Worm (Caenorhabditis elegans) whole organism, L1 larva: Measurements from ENCODE around the gene rhi-1.

Experiments
- C04F5.9 ChIP-seq: sonication (generic microtip); optimal IDR thresholded peaks from 2 replicates; lab custom pipeline; 2016; ENCODE audit warnings: missing genetic modification characterization, missing compliant biosample characterization
- C34B4.2 ChIP-seq: sonication (generic microtip); optimal IDR thresholded peaks from 2 replicates; lab custom pipeline; 2017; ENCODE audit warnings: mild to moderate bottlenecking, missing genetic modification characterization, missing compliant biosample characterization
- F16B12.6 ChIP-seq: fragments of 150-350 bp; optimal IDR thresholded peaks from 2 replicates; lab custom pipeline; 2014; ENCODE audit warnings: missing biosample characterization, missing genetic modification characterization
- Y116A8C.19 ChIP-seq: sonication (generic microtip); optimal IDR thresholded peaks from 2 replicates; lab custom pipeline; 2016; ENCODE audit warnings: missing compliant biosample characterization, missing genetic modification characterization, borderline replicate concordance
- aha-1 ChIP-seq: fragments of 150-350 bp; optimal IDR thresholded peaks from 2 replicates; lab custom pipeline; 2014; ENCODE audit warnings: missing biosample characterization, missing genetic modification characterization
- alr-1 ChIP-seq: fragments of 200-800 bp; sonication (Bioruptor generic); optimal IDR thresholded peaks from 2 replicates; lab custom pipeline; 2018; ENCODE audit warnings: borderline replicate concordance, mild to moderate bottlenecking, missing genetic modification characterization, missing compliant biosample characterization
- ama-1 ChIP-seq: fragments of 150-350 bp; optimal IDR thresholded peaks from 2 replicates; lab custom pipeline; 2014
- blmp-1 ChIP-seq: fragments of 150-350 bp; optimal IDR thresholded peaks from 2 replicates; lab custom pipeline; 2014; ENCODE audit warnings: missing biosample characterization, missing genetic modification characterization
- ceh-63 ChIP-seq: fragments of 200-800 bp; sonication (Bioruptor generic); optimal IDR thresholded peaks from 2 replicates; lab custom pipeline; 2018; ENCODE audit warnings: mild to moderate bottlenecking, missing genetic modification characterization, missing compliant biosample characterization
- ceh-88 ChIP-seq: fragments of 200-800 bp; sonication (Bioruptor generic); IDR thresholded peaks from 2 replicates; pipeline ENCODE4 v1.3.6; 2022; ENCODE audit warnings: missing genetic modification characterization, missing compliant biosample characterization
- ceh-90 ChIP-seq: sonication (generic microtip); optimal IDR thresholded peaks from 2 replicates; lab custom pipeline; 2016; ENCODE audit warnings: missing genetic modification characterization, missing compliant biosample characterization
- dsc-1 ChIP-seq: sonication (generic microtip); optimal IDR thresholded peaks from 2 replicates; lab custom pipeline; 2016; ENCODE audit warnings: mild to moderate bottlenecking, missing genetic modification characterization, missing compliant biosample characterization
- efl-3 ChIP-seq: fragments of 200-800 bp; sonication (Bioruptor generic); optimal IDR thresholded peaks from 2 replicates; lab custom pipeline; 2018; ENCODE audit warnings: mild to moderate bottlenecking, missing genetic modification characterization, missing compliant biosample characterization
- egl-13 ChIP-seq: sonication (generic microtip); optimal IDR thresholded peaks from 2 replicates; lab custom pipeline; 2016; ENCODE audit warnings: missing genotype, missing genetic modification reagents, missing genetic modification characterization, missing compliant biosample characterization
- elt-2 ChIP-seq: sonication (generic microtip); optimal IDR thresholded peaks from 2 replicates; lab custom pipeline; 2016; ENCODE audit warnings: missing genetic modification characterization, mild to moderate bottlenecking, inconsistent platforms, missing compliant biosample characterization, missing genetic modification reagents
- elt-3 ChIP-seq, 6 experiments: fragments of 150-350 bp in 1 of 6; sonication (generic microtip); optimal IDR thresholded peaks; 2 replicates each; lab custom pipeline; 2017 to 2018; ENCODE audit warnings: missing biosample characterization in 6 of 6, missing genetic modification characterization in 6 of 6, inconsistent platforms in 1 of 6
- ets-5 ChIP-seq: fragments of 200-800 bp; sonication (Bioruptor generic); IDR thresholded peaks from 2 replicates; pipeline ENCODE4 v1.3.6; 2022; ENCODE audit warnings: missing genetic modification characterization, missing compliant biosample characterization
- fkh-10 ChIP-seq: sonication (generic microtip); optimal IDR thresholded peaks from 2 replicates; lab custom pipeline; 2017; ENCODE audit warnings: missing biosample characterization, missing genetic modification reagents, missing genetic modification characterization
- fkh-4 ChIP-seq: sonication (generic microtip); optimal IDR thresholded peaks from 2 replicates; lab custom pipeline; 2016; ENCODE audit warnings: missing compliant biosample characterization, missing genetic modification characterization, borderline replicate concordance
- fkh-8 ChIP-seq: sonication (generic microtip); optimal IDR thresholded peaks from 2 replicates; lab custom pipeline; 2016; ENCODE audit warnings: mild to moderate bottlenecking, missing genetic modification characterization, missing compliant biosample characterization
- fos-1 ChIP-seq: fragments of 150-350 bp; optimal IDR thresholded peaks from 2 replicates; lab custom pipeline; 2014; ENCODE audit warnings: missing biosample characterization, missing genetic modification characterization
- grh-1 ChIP-seq: fragments of 200-800 bp; sonication (Bioruptor generic); IDR thresholded peaks from 2 replicates; pipeline ENCODE4 v1.3.6; 2022; ENCODE audit warnings: missing genetic modification reagents, missing genetic modification characterization, missing compliant biosample characterization
- hlh-17 ChIP-seq: fragments of 200-800 bp; sonication (Bioruptor generic); optimal IDR thresholded peaks from 2 replicates; lab custom pipeline; 2018; ENCODE audit warnings: missing genetic modification characterization, mild to moderate bottlenecking, missing compliant biosample characterization, moderate library complexity, borderline replicate concordance
- jun-1 ChIP-seq: fragments of 150-350 bp; optimal IDR thresholded peaks from 2 replicates; lab custom pipeline; 2014; ENCODE audit warnings: missing biosample characterization, missing genetic modification reagents, missing genetic modification characterization
- lin-14 ChIP-seq: fragments of 200-800 bp; sonication (Bioruptor generic); optimal IDR thresholded peaks from 2 replicates; lab custom pipeline; 2018; ENCODE audit warnings: mild to moderate bottlenecking, missing genetic modification characterization, moderate library complexity, missing compliant biosample characterization
- lin-15B ChIP-seq: fragments of 150-350 bp; sonication (generic microtip); optimal IDR thresholded peaks from 3 replicates; lab custom pipeline; 2014; ENCODE audit warnings: missing biosample characterization, missing genetic modification characterization
- lin-35 ChIP-seq, 2 experiments: fragments of 150-350 bp; optimal IDR thresholded peaks; 2 replicates each; lab custom pipeline; 2014; ENCODE audit warnings: missing biosample characterization in 2 of 2, missing genetic modification characterization in 2 of 2, missing genetic modification reagents in 2 of 2
- lsy-2 ChIP-seq, 2 experiments: fragments of 150-350 bp; optimal IDR thresholded peaks; 2 replicates each; lab custom pipeline; 2014; ENCODE audit warnings: missing biosample characterization in 2 of 2, missing genetic modification characterization in 2 of 2
- mab-9 ChIP-seq: fragments of 200-800 bp; sonication (Bioruptor generic); IDR thresholded peaks from 2 replicates; pipeline ENCODE4 v1.3.6; 2022; ENCODE audit warnings: missing genetic modification reagents, missing genetic modification characterization, missing compliant biosample characterization
- nhr-12 ChIP-seq: sonication (generic microtip); optimal IDR thresholded peaks from 2 replicates; lab custom pipeline; 2017; ENCODE audit warnings: missing biosample characterization, missing genetic modification characterization
- nhr-19 ChIP-seq: fragments of 200-800 bp; sonication (Bioruptor generic); conservative IDR thresholded peaks from 2 replicates; pipeline ENCODE4 v1.3.6; 2022; ENCODE audit warnings: missing genetic modification characterization, missing compliant biosample characterization
- nhr-20 ChIP-seq: sonication (generic microtip); optimal IDR thresholded peaks from 2 replicates; lab custom pipeline; 2016; ENCODE audit warnings: mild to moderate bottlenecking, missing genetic modification characterization, missing compliant biosample characterization
- nhr-237 ChIP-seq: fragments of 150-350 bp; optimal IDR thresholded peaks from 2 replicates; lab custom pipeline; 2014; ENCODE audit warnings: missing biosample characterization, missing genetic modification characterization
- nhr-47 ChIP-seq: sonication (generic microtip); optimal IDR thresholded peaks from 2 replicates; lab custom pipeline; 2016; ENCODE audit warnings: mild to moderate bottlenecking, missing genetic modification characterization, moderate library complexity, missing compliant biosample characterization
- nhr-76 ChIP-seq: sonication (generic microtip); optimal IDR thresholded peaks from 2 replicates; lab custom pipeline; 2017; ENCODE audit warnings: missing biosample characterization, missing genetic modification characterization
- nhr-77 ChIP-seq: fragments of 150-350 bp; optimal IDR thresholded peaks from 2 replicates; lab custom pipeline; 2014; ENCODE audit warnings: missing biosample characterization, missing genetic modification characterization
- nhr-84 ChIP-seq: sonication (generic microtip); optimal IDR thresholded peaks from 2 replicates; lab custom pipeline; 2017; ENCODE audit warnings: missing biosample characterization, missing genetic modification characterization
- nhr-90 ChIP-seq: sonication (generic microtip); optimal IDR thresholded peaks from 2 replicates; lab custom pipeline; 2016; ENCODE audit warnings: mild to moderate bottlenecking, missing genetic modification characterization, missing compliant biosample characterization; ENCODE audit not compliant: poor library complexity
- pqm-1 ChIP-seq: sonication (generic microtip); optimal IDR thresholded peaks from 3 replicates; lab custom pipeline; 2017; ENCODE audit warnings: missing biosample characterization, missing genetic modification characterization
- snpc-4 ChIP-seq: fragments of 150-350 bp; optimal IDR thresholded peaks from 2 replicates; lab custom pipeline; 2014; ENCODE audit warnings: missing biosample characterization, missing genetic modification characterization
- snu-23 ChIP-seq: sonication (generic microtip); optimal IDR thresholded peaks from 2 replicates; lab custom pipeline; 2016; ENCODE audit warnings: missing genetic modification characterization, missing compliant biosample characterization
- sptf-1 ChIP-seq: fragments of 150-350 bp; optimal IDR thresholded peaks from 2 replicates; lab custom pipeline; 2014; ENCODE audit warnings: missing biosample characterization, missing genetic modification characterization
- tbx-2 ChIP-seq: sonication (generic microtip); optimal IDR thresholded peaks from 2 replicates; lab custom pipeline; 2016; ENCODE audit warnings: missing genetic modification characterization, missing compliant biosample characterization
- unc-130 ChIP-seq: fragments of 150-350 bp; optimal IDR thresholded peaks from 2 replicates; lab custom pipeline; 2017; ENCODE audit warnings: missing biosample characterization, missing genetic modification characterization, inconsistent platforms
- unc-30 ChIP-seq: sonication (generic microtip); optimal IDR thresholded peaks from 2 replicates; lab custom pipeline; 2017; ENCODE audit warnings: missing biosample characterization, missing genetic modification characterization
- unc-62 ChIP-seq: fragments of 150-350 bp; optimal IDR thresholded peaks from 2 replicates; lab custom pipeline; 2014; ENCODE audit warnings: missing biosample characterization, missing genetic modification reagents, missing genetic modification characterization
- unc-98 ChIP-seq: fragments of 200-800 bp; sonication (Bioruptor generic); IDR thresholded peaks from 2 replicates; pipeline ENCODE4 v1.3.6; 2022; ENCODE audit warnings: missing genetic modification characterization, missing compliant biosample characterization
- xbp-1 ChIP-seq: sonication (generic microtip); optimal IDR thresholded peaks from 2 replicates; lab custom pipeline; 2016; ENCODE audit warnings: missing genetic modification characterization, missing compliant biosample characterization
- zip-4 ChIP-seq: fragments of 200-800 bp; sonication (Bioruptor generic); optimal IDR thresholded peaks from 2 replicates; lab custom pipeline; 2018; ENCODE audit warnings: mild to moderate bottlenecking, missing genetic modification characterization, moderate library complexity, missing compliant biosample characterization
- ztf-11 ChIP-seq, 2 experiments: sonication (generic microtip); optimal IDR thresholded peaks; 2 replicates each; lab custom pipeline; 2016 to 2017; ENCODE audit warnings: missing genetic modification characterization in 2 of 2, missing biosample characterization in 1 of 2, missing compliant biosample characterization in 1 of 2
- ztf-4 ChIP-seq: fragments of 150-350 bp; optimal IDR thresholded peaks from 2 replicates; lab custom pipeline; 2014; ENCODE audit warnings: missing biosample characterization, missing genetic modification characterization

rhi-1 gene

ce11 chrX:4513657-4514143, 5.4 kb downstream of the rhi-1 start, which contains the start of gene spr-3:
TSS of gene spr-3 (plus strand) at chrX:4514093.
- TF ChIP-seq nhr-47 (tag; lab: Kevin White, UChicago) (no peak), blmp-1 (tag; lab: Kevin White, UChicago) (peak; percentile 52), lin-14 (GFP tag; lab: Kevin White, UChicago) (peak; percentile 32), xbp-1 (tag; lab: Kevin White, UChicago) (peak; percentile 17)
- TF ChIP-seq, all 84 proteins: peak for 3

ce11 chrX:4516758-4517157, 8.4 kb downstream of the rhi-1 start:
- TF ChIP-seq pqm-1 (tag; lab: Kevin White, UChicago) (no peak), mab-9 (no peak), Y116A8C.19 (tag; lab: Kevin White, UChicago) (no peak), unc-62 (GFP tag; lab: Kevin White, UChicago) (no peak), lin-35 (GFP tag; optimal IDR thresholded peaks at IDR 0.05; lab: Kevin White, UChicago) (peak in 1 of 2 experiments; percentile 14), ztf-4 (tag; lab: Kevin White, UChicago) (no peak), sptf-1 (no peak), fkh-4 (no peak), nhr-20 (peak; percentile 23), unc-130 (tag; lab: Kevin White, UChicago) (no peak), blmp-1 (tag; lab: Kevin White, UChicago) (peak; percentile 58), ets-5 (GFP tag; lab: Robert Waterston, UW) (no peak), egl-13 (tag; lab: Kevin White, UChicago) (no peak), jun-1 (tag; lab: Kevin White, UChicago) (no peak), nhr-84 (no peak), dsc-1 (tag; lab: Kevin White, UChicago) (no peak), C34B4.2 (tag; lab: Kevin White, UChicago) (no peak), nhr-47 (tag; lab: Kevin White, UChicago) (peak; percentile 29), aha-1 (tag; lab: Kevin White, UChicago) (no peak), lsy-2 (tag; optimal IDR thresholded peaks at IDR 0.05; lab: Kevin White, UChicago) (peak in 1 of 2 experiments; percentile 42), alr-1 (tag; lab: Kevin White, UChicago) (no peak), nhr-76 (tag; lab: Kevin White, UChicago) (no peak), hlh-17 (GFP tag; lab: Kevin White, UChicago) (no peak), fkh-8 (no peak), grh-1 (GFP tag; lab: Robert Waterston, UW) (no peak), nhr-237 (tag; lab: Kevin White, UChicago) (no peak), ztf-11 (tag; optimal IDR thresholded peaks at IDR 0.05; lab: Kevin White, UChicago) (no peak), elt-3 (tag; optimal IDR thresholded peaks at IDR 0.05; lab: Kevin White, UChicago) (no peak), nhr-12 (tag; lab: Kevin White, UChicago) (no peak), ceh-88 (GFP tag; lab: Robert Waterston, UW) (no peak), ceh-90 (no peak), fos-1 (tag; lab: Kevin White, UChicago) (no peak), unc-98 (no peak), snu-23 (GFP tag; lab: Kevin White, UChicago) (peak; percentile 35), tbx-2 (tag; lab: Kevin White, UChicago) (peak; percentile 18), nhr-77 (tag; lab: Kevin White, UChicago) (no peak), nhr-90 (tag; lab: Kevin White, UChicago) (no peak), lin-15B (tag; lab: Kevin White, UChicago) (no peak), efl-3 (GFP tag; lab: Kevin White, UChicago) (no peak), snpc-4 (no peak), F16B12.6 (tag; lab: Kevin White, UChicago) (peak; percentile 82), ama-1 (lab: Kevin White, UChicago) (no peak), fkh-10 (no peak), elt-2 (tag; lab: Kevin White, UChicago) (no peak), zip-4 (GFP tag; lab: Kevin White, UChicago) (no peak), unc-30 (tag; lab: Kevin White, UChicago) (no peak), lin-14 (GFP tag; lab: Kevin White, UChicago) (peak; percentile 29), ceh-63 (GFP tag; lab: Kevin White, UChicago) (no peak), C04F5.9 (tag; lab: Kevin White, UChicago) (no peak), nhr-19 (GFP tag; lab: Robert Waterston, UW) (no peak)
